Worm (Caenorhabditis elegans) whole organism, L4/young adult: Measurements from ENCODE around the gene C17C3.1.
"Not testable (repeated sequence)": the region's sequence is repeated elsewhere in the genome, so short reads cannot be mapped to it uniquely, and the experiment has no call there.

Experiments used
- W03F9.2 ChIP-seq: fragments of 150-350 bp; optimal IDR thresholded peaks from 2 replicates; lab custom pipeline; 2014; ENCODE audit warnings: missing biosample characterization, missing genetic modification characterization
- dao-5 ChIP-seq: sonication (generic microtip); optimal IDR thresholded peaks from 2 replicates; lab custom pipeline; 2016; ENCODE audit warnings: missing genotype, missing genetic modification characterization, moderate library complexity, missing compliant biosample characterization
- him-1 ChIP-seq: sonication (generic microtip); optimal IDR thresholded peaks from 2 replicates; lab custom pipeline; 2016; ENCODE audit warnings: missing genotype, missing genetic modification reagents, missing genetic modification characterization, missing compliant biosample characterization

The C17C3.1 gene

ce11 chrII:5603194-5603593, 32.8 kb downstream of the C17C3.1 start, which contains the start of gene C17G10.6:
Gene C17G10.6, minus strand, starts transcription at chrII:5603294.
- no peak for TF ChIP-seq W03F9.2 (tag; lab: Kevin White, UChicago)
- TF ChIP-seq dao-5 = no peak
- TF ChIP-seq him-1 = no peak

- TF ChIP-seq W03F9.2 (tag; lab: Kevin White, UChicago) = no peak
- TF ChIP-seq him-1 = no peak
Measured at ce11 chrII:5604441-5604840, 34.1 kb downstream of the C17C3.1 start.

DNA sequence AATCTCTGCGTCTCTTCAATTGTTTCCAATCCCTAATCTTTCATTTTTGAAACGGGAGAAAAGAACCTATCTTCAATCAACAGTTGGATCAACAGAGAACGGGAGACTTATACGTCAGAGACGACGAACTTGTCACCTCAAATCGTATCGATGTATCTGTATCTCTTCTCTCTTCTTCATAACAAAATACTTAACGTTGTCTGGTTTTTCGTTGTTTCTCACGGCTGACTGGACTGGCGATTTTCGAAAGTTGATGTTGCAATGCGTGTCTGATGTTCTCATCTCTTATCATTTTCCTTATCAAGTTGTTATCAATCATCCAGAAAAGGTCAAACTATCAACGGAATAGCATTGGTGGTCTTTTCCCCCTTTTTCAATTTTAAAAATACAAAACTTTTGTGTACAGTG, 35.2 kb downstream of the C17C3.1 start:
- TF ChIP-seq him-1 (no peak), dao-5 (no peak)

ce11 chrII:5607756-5608155, 37.4 kb downstream of the C17C3.1 start, which contains the start of gene C17G10.7:
Gene C17G10.7, minus strand, starts transcription at chrII:5607856.
- TF ChIP-seq him-1 (no peak), dao-5 (no peak), W03F9.2 (tag; lab: Kevin White, UChicago) (no peak)

ce11 chrII:5619298-5619697, 48.9 kb downstream of the C17C3.1 start, which contains the start of gene dhs-6:
Gene dhs-6, minus strand, starts transcription at chrII:5619319.
- no peak for TF ChIP-seq dao-5
- TF ChIP-seq W03F9.2 (tag; lab: Kevin White, UChicago) = no peak
- no peak for TF ChIP-seq him-1

- not testable (repeated sequence) for TF ChIP-seq him-1; dao-5; W03F9.2 (tag; lab: Kevin White, UChicago)
Measured at ce11 chrII:5622383-5622939, 52.1 kb downstream of the C17C3.1 start, which contains the start of the genes eif-3.L and npl-4.2. Gene eif-3.L, minus strand, starts transcription at chrII:5622483. Gene npl-4.2, plus strand, starts transcription at chrII:5622889.
